Fruit fly (Drosophila melanogaster) whole organism, embryonic: ENCODE data around the gene CG33666.

Experiments
- Antp ChIP-seq: fragments of 200-800 bp; sonication (Bioruptor generic); optimal IDR thresholded peaks from 3 replicates; lab custom pipeline; 2016; ENCODE audit warnings: missing biosample characterization, missing genetic modification characterization
- Atf3 ChIP-seq: fragments of 200-800 bp; sonication (Bioruptor generic); optimal IDR thresholded peaks from 3 replicates; lab custom pipeline; 2016; ENCODE audit warnings: missing biosample characterization, missing genetic modification characterization
- B-H2 ChIP-seq: fragments of 200-800 bp; sonication (Bioruptor generic); optimal IDR thresholded peaks from 2 replicates; lab custom pipeline; 2018; ENCODE audit warnings: missing biosample characterization, mild to moderate bottlenecking, missing genetic modification characterization
- CG1024 ChIP-seq: fragments of 200-800 bp; sonication (Bioruptor generic); IDR thresholded peaks from 2 replicates; pipeline ENCODE4 v1.3.6; 2022; ENCODE audit warnings: missing biosample characterization, missing genetic modification characterization
- CG10267 ChIP-seq: fragments of 200-800 bp; sonication (Bioruptor generic); optimal IDR thresholded peaks from 2 replicates; lab custom pipeline; 2018; ENCODE audit warnings: missing biosample characterization, mild to moderate bottlenecking, missing genetic modification characterization, moderate library complexity
- CG10462 ChIP-seq: fragments of 200-800 bp; sonication (Bioruptor generic); optimal IDR thresholded peaks from 2 replicates; lab custom pipeline; 2016; ENCODE audit warnings: missing biosample characterization, missing genetic modification characterization
- CG11560 ChIP-seq: fragments of 200-800 bp; sonication (Bioruptor generic); IDR thresholded peaks from 3 replicates; pipeline ENCODE4 v1.3.6; 2022; ENCODE audit warnings: missing biosample characterization, missing genetic modification characterization
- CG12071 ChIP-seq: fragments of 200-800 bp; sonication (Bioruptor generic); optimal IDR thresholded peaks from 3 replicates; lab custom pipeline; 2018; ENCODE audit warnings: missing biosample characterization, mild to moderate bottlenecking, missing genetic modification characterization
- CG14050 ChIP-seq: fragments of 200-800 bp; sonication (Bioruptor generic); IDR thresholded peaks from 3 replicates; pipeline ENCODE4 v1.3.6; 2022; ENCODE audit warnings: missing biosample characterization, missing genetic modification characterization
- CG15514 ChIP-seq: fragments of 200-800 bp; sonication (Bioruptor generic); optimal IDR thresholded peaks from 3 replicates; lab custom pipeline; 2017; ENCODE audit warnings: missing biosample characterization, missing genetic modification characterization, mild to moderate bottlenecking, moderate library complexity, missing genetic modification reagents
- CG17912 ChIP-seq: fragments of 200-800 bp; sonication (Bioruptor generic); optimal IDR thresholded peaks from 2 replicates; lab custom pipeline; 2018; ENCODE audit warnings: missing biosample characterization, mild to moderate bottlenecking, missing genetic modification characterization
- CG30431 ChIP-seq: fragments of 200-800 bp; sonication (Bioruptor generic); optimal IDR thresholded peaks from 2 replicates; lab custom pipeline; 2017; ENCODE audit warnings: missing biosample characterization, missing genetic modification characterization
- CG31441 ChIP-seq: fragments of 200-800 bp; sonication (Bioruptor generic); IDR thresholded peaks from 2 replicates; pipeline ENCODE4 v1.3.6; 2022; ENCODE audit warnings: missing biosample characterization, missing genetic modification characterization
- CG34376 ChIP-seq: fragments of 200-800 bp; sonication (Bioruptor generic); optimal IDR thresholded peaks from 2 replicates; lab custom pipeline; 2018; ENCODE audit warnings: missing biosample characterization, mild to moderate bottlenecking, missing genetic modification characterization
- CG4707 ChIP-seq: fragments of 200-800 bp; sonication (Bioruptor generic); optimal IDR thresholded peaks from 2 replicates; lab custom pipeline; 2018; ENCODE audit warnings: missing biosample characterization, mild to moderate bottlenecking, missing genetic modification characterization, moderate library complexity
- CG4730 ChIP-seq: fragments of 200-800 bp; sonication (Bioruptor generic); IDR thresholded peaks from 2 replicates; pipeline ENCODE4 v1.3.6; 2022; ENCODE audit warnings: missing biosample characterization, missing genetic modification characterization
- CG5245 ChIP-seq: fragments of 200-800 bp; sonication (Bioruptor generic); optimal IDR thresholded peaks from 3 replicates; lab custom pipeline; 2016; ENCODE audit warnings: missing biosample characterization, missing genetic modification characterization
- CG6854 ChIP-seq: fragments of 200-800 bp; sonication (Bioruptor generic); optimal IDR thresholded peaks from 3 replicates; lab custom pipeline; 2017; ENCODE audit warnings: missing biosample characterization, mild to moderate bottlenecking, missing genetic modification characterization
- CG7372 ChIP-seq: fragments of 200-800 bp; sonication (Bioruptor generic); IDR thresholded peaks from 2 replicates; pipeline ENCODE4 v1.3.6; 2022; ENCODE audit warnings: missing biosample characterization, missing genetic modification characterization
- CG8478 ChIP-seq: fragments of >200 bp; optimal IDR thresholded peaks from 2 replicates; lab custom pipeline; 2018
- CG9727 ChIP-seq: fragments of 200-800 bp; sonication (Bioruptor generic); optimal IDR thresholded peaks from 3 replicates; lab custom pipeline; 2017; ENCODE audit warnings: missing biosample characterization, mild to moderate bottlenecking, missing genetic modification characterization
- Dbx ChIP-seq: fragments of 200-800 bp; sonication (Bioruptor generic); IDR thresholded peaks from 3 replicates; pipeline ENCODE4 v1.3.6; 2022; ENCODE audit warnings: missing biosample characterization, missing genetic modification characterization
- Dref ChIP-seq: fragments of 200-800 bp; sonication (Bioruptor generic); IDR thresholded peaks from 2 replicates; pipeline ENCODE4 v1.3.6; 2022; ENCODE audit warnings: missing biosample characterization, missing genetic modification characterization
- Fer3 ChIP-seq: fragments of 200-800 bp; sonication (Bioruptor generic); optimal IDR thresholded peaks from 2 replicates; lab custom pipeline; 2018; ENCODE audit warnings: missing biosample characterization, mild to moderate bottlenecking, missing genetic modification characterization, moderate library complexity
- Jarid2 ChIP-seq: fragments of 200-800 bp; sonication (Bioruptor generic); optimal IDR thresholded peaks from 3 replicates; lab custom pipeline; 2017; ENCODE audit warnings: mild to moderate bottlenecking, missing biosample characterization, missing genetic modification reagents, missing genetic modification characterization
- Nf-YC ChIP-seq: fragments of 200-800 bp; optimal IDR thresholded peaks from 3 replicates; lab custom pipeline; 2019; ENCODE audit warnings: missing biosample characterization, mild to moderate bottlenecking, missing genetic modification characterization, moderate library complexity
- Stat92E ChIP-seq, 3 experiments: fragments of >200 bp in 2 of 3; fragments of 200-800 bp in 1 of 3; sonication (Bioruptor generic) in 1 of 3; optimal IDR thresholded peaks; 2 replicates each; lab custom pipeline; 2017 to 2019; ENCODE audit warnings: missing biosample characterization in 3 of 3, missing genetic modification characterization in 3 of 3, mild to moderate bottlenecking in 1 of 3, moderate library complexity in 1 of 3
- Xrp1 ChIP-seq: fragments of 200-800 bp; sonication (Bioruptor generic); IDR thresholded peaks from 2 replicates; pipeline ENCODE4 v1.3.6; 2022; ENCODE audit warnings: missing biosample characterization, missing genetic modification characterization
- YL-1 ChIP-seq: fragments of 200-800 bp; sonication (Bioruptor generic); optimal IDR thresholded peaks from 3 replicates; lab custom pipeline; 2017; ENCODE audit warnings: missing biosample characterization, mild to moderate bottlenecking, missing genetic modification characterization
- abd-A ChIP-seq: fragments of 200-800 bp; sonication (Bioruptor generic); optimal IDR thresholded peaks from 3 replicates; lab custom pipeline; 2019; ENCODE audit warnings: missing biosample characterization, mild to moderate bottlenecking, missing genetic modification characterization, moderate library complexity
- al ChIP-seq: fragments of 200-800 bp; sonication (Bioruptor generic); IDR thresholded peaks from 2 replicates; pipeline ENCODE4 v1.3.6; 2022; ENCODE audit warnings: missing biosample characterization, missing genetic modification characterization
- az2 ChIP-seq: fragments of 200-800 bp; sonication (Bioruptor generic); optimal IDR thresholded peaks from 3 replicates; lab custom pipeline; 2016; ENCODE audit warnings: missing biosample characterization, missing genetic modification characterization
- dysf ChIP-seq: fragments of 200-800 bp; sonication (Bioruptor generic); IDR thresholded peaks from 3 replicates; pipeline ENCODE4 v1.3.6; 2022; ENCODE audit warnings: missing biosample characterization, missing genetic modification characterization
- en ChIP-seq: fragments of 200-800 bp; sonication (Bioruptor generic); optimal IDR thresholded peaks from 2 replicates; lab custom pipeline; 2016; ENCODE audit warnings: missing biosample characterization, missing genetic modification characterization
- gcm ChIP-seq: fragments of 200-800 bp; sonication (Bioruptor generic); optimal IDR thresholded peaks from 2 replicates; lab custom pipeline; 2019; ENCODE audit warnings: missing biosample characterization, mild to moderate bottlenecking, missing genetic modification characterization, moderate library complexity
- gcm2 ChIP-seq: fragments of 200-800 bp; sonication (Bioruptor generic); optimal IDR thresholded peaks from 2 replicates; lab custom pipeline; 2016; ENCODE audit warnings: missing biosample characterization, missing genetic modification characterization
- hbn ChIP-seq: fragments of 200-800 bp; sonication (Bioruptor generic); IDR thresholded peaks from 2 replicates; pipeline ENCODE4 v1.3.6; 2022; ENCODE audit warnings: missing biosample characterization, missing genetic modification characterization; ENCODE audit not compliant: partially characterized antibody
- ind ChIP-seq: fragments of 200-800 bp; sonication (Bioruptor generic); optimal IDR thresholded peaks from 3 replicates; lab custom pipeline; 2016; ENCODE audit warnings: missing biosample characterization, missing genetic modification characterization
- insv ChIP-seq, 2 experiments: fragments of 200-800 bp; sonication (Bioruptor generic); optimal IDR thresholded peaks; 3 replicates each; lab custom pipeline; 2016 to 2018; ENCODE audit warnings: missing biosample characterization in 2 of 2, missing genetic modification characterization in 2 of 2
- knrl ChIP-seq: fragments of 200-800 bp; sonication (Bioruptor generic); IDR thresholded peaks from 3 replicates; pipeline ENCODE4 v1.3.6; 2022; ENCODE audit warnings: missing biosample characterization, missing genetic modification characterization; ENCODE audit not compliant: partially characterized antibody
- lilli ChIP-seq: fragments of 200-800 bp; sonication (Bioruptor generic); optimal IDR thresholded peaks from 3 replicates; lab custom pipeline; 2016; ENCODE audit warnings: missing biosample characterization, missing genetic modification characterization
- nerfin-1 ChIP-seq: fragments of 200-800 bp; sonication (Bioruptor generic); optimal IDR thresholded peaks from 3 replicates; lab custom pipeline; 2019; ENCODE audit warnings: missing biosample characterization, mild to moderate bottlenecking, missing genetic modification characterization, moderate library complexity
- pan ChIP-seq, 4 experiments: fragments of >200 bp in 3 of 4; fragments of 200-800 bp in 1 of 4; sonication (Bioruptor generic) in 1 of 4; optimal IDR thresholded peaks in 3 of 4; IDR thresholded peaks in 1 of 4; 2 replicates each; pipeline versions ENCODE4 v1.3.6 to Lab custom; 2017 to 2022; ENCODE audit warnings: missing biosample characterization in 2 of 4, missing genetic modification characterization in 2 of 4, mixed read lengths in 1 of 4
- pita ChIP-seq: fragments of 200-800 bp; sonication (Bioruptor generic); optimal IDR thresholded peaks from 2 replicates; lab custom pipeline; 2017; ENCODE audit warnings: missing biosample characterization, mild to moderate bottlenecking, missing genetic modification characterization
- sens-2 ChIP-seq: fragments of 200-800 bp; sonication (Bioruptor generic); IDR thresholded peaks from 2 replicates; pipeline ENCODE4 v1.3.6; 2022; ENCODE audit warnings: missing biosample characterization, missing genetic modification characterization
- slp2 ChIP-seq: fragments of 200-800 bp; sonication (Bioruptor generic); optimal IDR thresholded peaks from 2 replicates; lab custom pipeline; 2016; ENCODE audit warnings: missing biosample characterization, missing genetic modification characterization
- sob ChIP-seq: fragments of 200-800 bp; sonication (Bioruptor generic); IDR thresholded peaks from 2 replicates; pipeline ENCODE4 v1.3.6; 2022; ENCODE audit warnings: missing biosample characterization, missing genetic modification characterization
- tgo ChIP-seq: fragments of 200-800 bp; sonication (Bioruptor generic); IDR thresholded peaks from 3 replicates; pipeline ENCODE4 v1.3.6; 2022; ENCODE audit warnings: missing biosample characterization, missing genetic modification characterization
- unpg ChIP-seq: fragments of 200-800 bp; sonication (Bioruptor generic); optimal IDR thresholded peaks from 3 replicates; lab custom pipeline; 2018; ENCODE audit warnings: missing biosample characterization, mild to moderate bottlenecking, missing genetic modification characterization, moderate library complexity
- vfl ChIP-seq: fragments of 200-800 bp; sonication (Bioruptor generic); optimal IDR thresholded peaks from 2 replicates; lab custom pipeline; 2016; ENCODE audit warnings: missing biosample characterization, missing genetic modification characterization

The CG33666 gene

dm6 chrX:6439495-6439894, 37.3 kb downstream of the CG33666 start (continued):
- peak; percentile 14 for TF ChIP-seq CG34376
- 0 out of 3 replicates have a peak, but pooled peaks have one; percentile 33 for TF ChIP-seq knrl (GFP tag; lab: Robert Waterston, UW)
- no peak for TF ChIP-seq unpg (GFP tag; lab: Kevin White, UChicago)
- TF ChIP-seq pan (optimal IDR thresholded peaks at IDR 0.05; lab: Kevin White, UChicago): no peak
- peak in 1 of 2 experiments; percentile 76 for TF ChIP-seq pan (GFP tag; optimal IDR thresholded peaks at IDR 0.05 in 1 of 2, IDR thresholded peaks at IDR 0.05 in 1 of 2)
- peak; percentile 25 for TF ChIP-seq CG6854 (GFP tag; lab: Kevin White, UChicago)
- TF ChIP-seq B-H2 (GFP tag; lab: Kevin White, UChicago): peak; percentile 45
- peak; percentile 40; the same call in 2 of the 3 replicates for TF ChIP-seq tgo (GFP tag; lab: Robert Waterston, UW)
- TF ChIP-seq Xrp1 (GFP tag; lab: Robert Waterston, UW): 0 out of 2 replicates have a peak, but pooled peaks have one; percentile 35
- TF ChIP-seq CG5245 (GFP tag; lab: Kevin White, UChicago): no peak
- TF ChIP-seq abd-A (tag; lab: Kevin White, UChicago): peak; percentile 29
- peak; percentile 23 for TF ChIP-seq CG9727 (GFP tag; lab: Kevin White, UChicago)
- no peak for TF ChIP-seq CG4707 (GFP tag; lab: Kevin White, UChicago)
- peak; percentile 67 for TF ChIP-seq CG7372 (GFP tag; lab: Robert Waterston, UW)
- peak; percentile 51; the same call in 1 of the 2 replicates for TF ChIP-seq CG1024 (GFP tag; lab: Robert Waterston, UW)
- peak; percentile 37; the same call in 1 of the 2 replicates for TF ChIP-seq al (GFP tag; lab: Robert Waterston, UW)
- TF ChIP-seq lilli: peak; percentile 32
- peak; percentile 11 for TF ChIP-seq CG12071 (GFP tag; lab: Kevin White, UChicago)
- no peak for TF ChIP-seq Antp (GFP tag; lab: Kevin White, UChicago)
- no peak for TF ChIP-seq slp2
- no peak for TF ChIP-seq YL-1 (GFP tag; lab: Kevin White, UChicago)
- TF ChIP-seq Stat92E (GFP tag; optimal IDR thresholded peaks at IDR 0.05; lab: Kevin White, UChicago): no peak
- no peak for TF ChIP-seq CG30431 (GFP tag; lab: Kevin White, UChicago)
- no peak for TF ChIP-seq gcm
- peak; percentile 48 for TF ChIP-seq ind (GFP tag; lab: Kevin White, UChicago)
- no peak for TF ChIP-seq CG17912 (GFP tag; lab: Kevin White, UChicago)
- peak; percentile 71 for TF ChIP-seq sob
- TF ChIP-seq Jarid2 (GFP tag; lab: Kevin White, UChicago): no peak
- no peak for TF ChIP-seq pita (GFP tag; lab: Kevin White, UChicago)
- peak; percentile 38; the same call in 1 of the 2 replicates for TF ChIP-seq sens-2 (GFP tag; lab: Robert Waterston, UW)
- TF ChIP-seq Fer3 (tag; lab: Kevin White, UChicago): peak; percentile 63
- no peak for TF ChIP-seq CG14050 (GFP tag; lab: Robert Waterston, UW)
- TF ChIP-seq dysf: peak; percentile 53
- peak; percentile 36; the same call in 1 of the 2 replicates for TF ChIP-seq CG31441 (GFP tag; lab: Robert Waterston, UW)
- no peak for TF ChIP-seq CG10267 (tag; lab: Kevin White, UChicago)
- TF ChIP-seq gcm2: no peak
- TF ChIP-seq CG4730 (GFP tag; lab: Robert Waterston, UW): peak; percentile 33; the same call in 1 of the 2 replicates
- no peak for TF ChIP-seq Dref (GFP tag; lab: Robert Waterston, UW)
- no peak for TF ChIP-seq hbn (GFP tag; lab: Robert Waterston, UW)
- peak; percentile 53; the same call in 1 of the 3 replicates for TF ChIP-seq CG11560 (tag; lab: Robert Waterston, UW)
- no peak for TF ChIP-seq insv (GFP tag; optimal IDR thresholded peaks at IDR 0.05; lab: Kevin White, UChicago)
- no peak for TF ChIP-seq Atf3 (GFP tag; lab: Kevin White, UChicago)
- no peak for TF ChIP-seq Nf-YC
- no peak for TF ChIP-seq en
- TF ChIP-seq vfl (GFP tag; lab: Kevin White, UChicago): no peak
- TF ChIP-seq az2 (GFP tag; lab: Kevin White, UChicago): no peak
- peak; percentile 52 for TF ChIP-seq CG15514 (GFP tag; lab: Kevin White, UChicago)
- TF ChIP-seq CG8478 (lab: Kevin White, UChicago): no peak
- TF ChIP-seq Dbx (GFP tag; lab: Robert Waterston, UW): peak; percentile 75
- TF ChIP-seq CG10462 (GFP tag; lab: Kevin White, UChicago): no peak
- TF ChIP-seq nerfin-1 (tag; lab: Kevin White, UChicago): no peak
